Fruit fly (Drosophila melanogaster): ENCODE measurements around the gene CG4022.

Gene CG4022

dm6 chr3L:9397156-9397555 is 13.5 kb downstream of the CG4022 start (continued):
- TF ChIP-seq hb (GFP tag; IDR thresholded peaks at IDR 0.05; ENCODE audit: partially characterized antibody) (no peak), ind (GFP tag; optimal IDR thresholded peaks at IDR 0.05) (no peak), wdn (GFP tag; IDR thresholded peaks at IDR 0.05) (0 out of 2 replicates have a peak, but pooled peaks have one; percentile 28), CG9727 (GFP tag; optimal IDR thresholded peaks at IDR 0.05) (peak; percentile 69), Drgx (GFP tag; IDR thresholded peaks at IDR 0.05) (peak; percentile 44), CG15073 (GFP tag; optimal IDR thresholded peaks at IDR 0.05) (no peak), CG17328 (GFP tag; IDR thresholded peaks at IDR 0.05) (peak; percentile 16; the same call in 1 of the 2 replicates), CG34376 (GFP tag; optimal IDR thresholded peaks at IDR 0.05) (peak; percentile 75), CG11696 (GFP tag; IDR thresholded peaks at IDR 0.05) (0 out of 2 replicates have a peak, but pooled peaks have one; percentile 6), CG11456 (GFP tag; IDR thresholded peaks at IDR 0.05) (no peak; the same call in 2 of the 3 replicates), ase (GFP tag; IDR thresholded peaks at IDR 0.05) (no peak), emc (GFP tag; optimal IDR thresholded peaks at IDR 0.05) (peak; percentile 10), CG6689 (GFP tag; IDR thresholded peaks at IDR 0.05) (no peak), sisA (GFP tag; IDR thresholded peaks at IDR 0.05) (no peak), grau (tag; optimal IDR thresholded peaks at IDR 0.05) (peak; percentile 21), tup (GFP tag; optimal IDR thresholded peaks at IDR 0.05) (peak; percentile 36), Nf-YA (GFP tag; IDR thresholded peaks at IDR 0.05) (0 out of 2 replicates have a peak, but pooled peaks have one; percentile 31), CG1647 (GFP tag; optimal IDR thresholded peaks at IDR 0.05) (peak; percentile 69), CG15601 (tag; optimal IDR thresholded peaks at IDR 0.05) (peak; percentile 36), CG15696 (tag; optimal IDR thresholded peaks at IDR 0.05) (peak; percentile 66), CG15269 (tag; optimal IDR thresholded peaks at IDR 0.05) (peak; percentile 1), CG8089 (GFP tag; optimal IDR thresholded peaks at IDR 0.05) (no peak), CG17385 (GFP tag; optimal IDR thresholded peaks at IDR 0.05) (peak; percentile 36), CG15011 (GFP tag; optimal IDR thresholded peaks at IDR 0.05) (peak; percentile 87), bab2 (GFP tag; optimal IDR thresholded peaks at IDR 0.05) (peak; percentile 44), Xrp1 (GFP tag; IDR thresholded peaks at IDR 0.05) (peak; percentile 66), Sox100B (GFP tag; optimal IDR thresholded peaks at IDR 0.05) (peak; percentile 73), nerfin-1 (tag; optimal IDR thresholded peaks at IDR 0.05) (peak; percentile 56), Scr (GFP tag; IDR thresholded peaks at IDR 0.05; ENCODE audit: partially characterized antibody) (no peak), Max (GFP tag; optimal IDR thresholded peaks at IDR 0.05) (peak; percentile 57), CG16863 (GFP tag; optimal IDR thresholded peaks at IDR 0.05) (no peak), wek (GFP tag; optimal IDR thresholded peaks at IDR 0.05) (peak; percentile 79), psq (GFP tag; optimal IDR thresholded peaks at IDR 0.05) (no peak), CTCF (GFP tag; optimal IDR thresholded peaks at IDR 0.05) (peak; percentile 36), CG12391 (tag; optimal IDR thresholded peaks at IDR 0.05) (peak; percentile 6), wor (GFP tag; IDR thresholded peaks at IDR 0.05) (no peak), CG4820 (GFP tag; optimal IDR thresholded peaks at IDR 0.05) (peak; percentile 12), dan (GFP tag; IDR thresholded peaks at IDR 0.05) (no peak), CG10431 (GFP tag; optimal IDR thresholded peaks at IDR 0.05) (no peak), Spps (tag; optimal IDR thresholded peaks at IDR 0.05) (peak; percentile 41), CG13123 (GFP tag; optimal IDR thresholded peaks at IDR 0.05) (no peak), ham (GFP tag; IDR thresholded peaks at IDR 0.05) (peak; percentile 31; the same call in 1 of the 2 replicates), CG3163 (GFP tag; optimal IDR thresholded peaks at IDR 0.05) (no peak), Dad (GFP tag; optimal IDR thresholded peaks at IDR 0.05) (peak; percentile 59), Oaz (GFP tag; IDR thresholded peaks at IDR 0.05) (no peak), CG13287 (GFP tag; IDR thresholded peaks at IDR 0.05; ENCODE audit: partially characterized antibody) (no peak), Hr51 (GFP tag; optimal IDR thresholded peaks at IDR 0.05) (peak in 1 of 2 experiments; percentile 30), Optix (GFP tag; IDR thresholded peaks at IDR 0.05) (no peak), croc (GFP tag; conservative IDR thresholded peaks at IDR 0.05) (no peak), CG6854 (GFP tag; optimal IDR thresholded peaks at IDR 0.05) (peak; percentile 82), ro (GFP tag; IDR thresholded peaks at IDR 0.05) (no peak), CG12769 (tag; optimal IDR thresholded peaks at IDR 0.05) (peak; percentile 78)

All from whole organism, embryonic.